Worm (Caenorhabditis elegans) whole organism, late embryonic: ENCODE results near the gene C15H7.4.

Experiments
- C08G9.2 ChIP-seq: sonication (generic microtip); optimal IDR thresholded peaks from 2 replicates; lab custom pipeline; 2016; ENCODE audit warnings: mild to moderate bottlenecking, missing genetic modification characterization, moderate library complexity, missing compliant biosample characterization
- C38D4.7 ChIP-seq: fragments of 200-800 bp; sonication (Bioruptor generic); optimal IDR thresholded peaks from 2 replicates; lab custom pipeline; 2018; ENCODE audit warnings: mild to moderate bottlenecking, missing genetic modification characterization, moderate library complexity, missing compliant biosample characterization
- ceh-2 ChIP-seq: sonication (generic microtip); optimal IDR thresholded peaks from 2 replicates; lab custom pipeline; 2016; ENCODE audit warnings: missing genotype, missing genetic modification characterization, missing compliant biosample characterization
- ceh-24 ChIP-seq: sonication (generic microtip); optimal IDR thresholded peaks from 2 replicates; lab custom pipeline; 2016; ENCODE audit warnings: mild to moderate bottlenecking, missing genetic modification characterization, missing compliant biosample characterization
- ceh-31 ChIP-seq: sonication (generic microtip); optimal IDR thresholded peaks from 2 replicates; lab custom pipeline; 2016; ENCODE audit warnings: missing genetic modification characterization, missing compliant biosample characterization
- ceh-45 ChIP-seq: fragments of 200-800 bp; sonication (Bioruptor generic); IDR thresholded peaks from 2 replicates; pipeline ENCODE4 v1.3.6; 2022; ENCODE audit warnings: missing genetic modification reagents, missing genetic modification characterization, missing compliant biosample characterization
- ceh-48 ChIP-seq: sonication (generic microtip); optimal IDR thresholded peaks from 2 replicates; lab custom pipeline; 2016; ENCODE audit warnings: missing genetic modification characterization, inconsistent platforms, missing compliant biosample characterization
- ceh-6 ChIP-seq: fragments of 200-800 bp; sonication (Bioruptor generic); optimal IDR thresholded peaks from 2 replicates; lab custom pipeline; 2018; ENCODE audit warnings: mild to moderate bottlenecking, missing genetic modification characterization, missing compliant biosample characterization
- dve-1 ChIP-seq: sonication (generic microtip); optimal IDR thresholded peaks from 2 replicates; lab custom pipeline; 2017; ENCODE audit warnings: antibody characterized with exemption, mild to moderate bottlenecking, missing genetic modification characterization, missing compliant biosample characterization
- ets-4 ChIP-seq: sonication (generic microtip); optimal IDR thresholded peaks from 2 replicates; lab custom pipeline; 2016; ENCODE audit warnings: missing genetic modification characterization, missing compliant biosample characterization
- hlh-13 ChIP-seq: fragments of 200-800 bp; sonication (Bioruptor generic); optimal IDR thresholded peaks from 2 replicates; lab custom pipeline; 2018; ENCODE audit warnings: mild to moderate bottlenecking, missing genetic modification characterization, missing compliant biosample characterization
- hlh-8 ChIP-seq: sonication (generic microtip); optimal IDR thresholded peaks from 2 replicates; lab custom pipeline; 2016; ENCODE audit warnings: missing genotype, missing genetic modification characterization, missing compliant biosample characterization
- lim-6 ChIP-seq: sonication (generic microtip); optimal IDR thresholded peaks from 2 replicates; lab custom pipeline; 2016; ENCODE audit warnings: missing genetic modification characterization, missing compliant biosample characterization
- lin-11 ChIP-seq: fragments of 200-800 bp; sonication (Bioruptor generic); optimal IDR thresholded peaks from 2 replicates; lab custom pipeline; 2018; ENCODE audit warnings: mild to moderate bottlenecking, missing genetic modification characterization, missing compliant biosample characterization
- madf-2 ChIP-seq: sonication (generic microtip); optimal IDR thresholded peaks from 2 replicates; lab custom pipeline; 2017; ENCODE audit warnings: missing genetic modification characterization, missing compliant biosample characterization
- nfya-1 ChIP-seq: sonication (generic microtip); optimal IDR thresholded peaks from 2 replicates; lab custom pipeline; 2017; ENCODE audit warnings: missing genetic modification characterization, mild to moderate bottlenecking, missing compliant biosample characterization, antibody characterized with exemption, moderate library complexity
- odd-2 ChIP-seq: sonication (generic microtip); optimal IDR thresholded peaks from 2 replicates; lab custom pipeline; 2017; ENCODE audit warnings: antibody characterized with exemption, mild to moderate bottlenecking, missing genetic modification characterization, missing compliant biosample characterization
- pax-1 ChIP-seq: fragments of 150-350 bp; optimal IDR thresholded peaks from 2 replicates; lab custom pipeline; 2014; ENCODE audit warnings: missing biosample characterization, missing genetic modification characterization
- sox-4 ChIP-seq: sonication (generic microtip); optimal IDR thresholded peaks from 2 replicates; lab custom pipeline; 2017; ENCODE audit warnings: mild to moderate bottlenecking, missing genetic modification characterization, inconsistent platforms, missing compliant biosample characterization
- tbx-7 ChIP-seq: sonication (generic microtip); optimal IDR thresholded peaks from 2 replicates; lab custom pipeline; 2016; ENCODE audit warnings: missing genotype, missing genetic modification characterization, missing compliant biosample characterization
- unc-3 ChIP-seq, 2 experiments: fragments of 200-800 bp in 1 of 2; sonication (Bioruptor generic) in 1 of 2; sonication (generic microtip) in 1 of 2; conservative IDR thresholded peaks in 1 of 2; optimal IDR thresholded peaks in 1 of 2; 2 replicates each; pipeline versions ENCODE4 v1.3.6 to Lab custom; 2016 to 2022; ENCODE audit warnings: missing compliant biosample characterization in 2 of 2, missing genetic modification characterization in 2 of 2, missing genetic modification reagents in 1 of 2
- unc-42 ChIP-seq: sonication (generic microtip); optimal IDR thresholded peaks from 2 replicates; lab custom pipeline; 2016; ENCODE audit warnings: missing genotype, missing genetic modification characterization, missing compliant biosample characterization
- unc-86 ChIP-seq: sonication (generic microtip); optimal IDR thresholded peaks from 2 replicates; lab custom pipeline; 2016; ENCODE audit warnings: missing genetic modification characterization, missing compliant biosample characterization

C15H7.4 gene

DNA sequence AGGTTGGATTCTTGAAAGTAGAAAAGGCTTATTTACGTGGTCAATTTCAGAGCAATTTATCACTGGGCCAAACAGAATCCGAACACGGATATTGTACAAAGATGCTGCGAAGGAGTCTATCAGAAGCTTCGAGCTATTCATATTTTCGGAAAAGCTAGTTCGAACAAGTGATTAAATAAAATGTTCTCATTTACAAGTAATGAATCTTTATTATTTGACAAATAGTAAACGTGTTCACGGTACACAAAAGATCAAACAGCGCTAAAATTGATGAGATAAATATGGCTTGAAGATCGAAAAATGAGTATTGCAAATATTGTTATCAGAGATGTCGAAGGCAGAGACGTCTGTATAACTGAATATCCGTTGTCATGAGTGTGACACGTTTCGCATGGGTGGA is 40.6 kb downstream of the C15H7.4 start:
- no peak for TF ChIP-seq C08G9.2 (tag; lab: Kevin White, UChicago)
- no peak for TF ChIP-seq ceh-24 (tag; lab: Kevin White, UChicago)
- TF ChIP-seq lin-11 (tag; lab: Kevin White, UChicago): no peak
- no peak for TF ChIP-seq tbx-7 (tag; lab: Kevin White, UChicago)
- TF ChIP-seq dve-1 (tag; lab: Kevin White, UChicago): no peak
- no peak for TF ChIP-seq ceh-45 (GFP tag; lab: Robert Waterston, UW)

- TF ChIP-seq unc-42: peak; percentile 57
- TF ChIP-seq hlh-8 (tag; lab: Kevin White, UChicago): no peak
- TF ChIP-seq ceh-31 (tag; lab: Kevin White, UChicago): peak; percentile 6
- TF ChIP-seq nfya-1: peak; percentile 6
Measured at ce11 chrIII:9614211-9614610, 41.5 kb downstream of the C15H7.4 start, which contains the start of the genes pri-1 and F58A4.6. pri-1 (minus strand) TSS chrIII:9614281. F58A4.6 (plus strand) TSS chrIII:9614482.

- no peak for TF ChIP-seq ceh-48 (tag; lab: Kevin White, UChicago)
- no peak for TF ChIP-seq madf-2 (tag; lab: Kevin White, UChicago)
- no peak for TF ChIP-seq sox-4
- no peak for TF ChIP-seq lin-11 (tag; lab: Kevin White, UChicago)
- TF ChIP-seq ceh-31 (tag; lab: Kevin White, UChicago): no peak
- TF ChIP-seq ceh-6 (GFP tag; lab: Kevin White, UChicago): no peak
- no peak for TF ChIP-seq hlh-13 (GFP tag; lab: Kevin White, UChicago)
- no peak for TF ChIP-seq unc-3 (GFP tag; conservative IDR thresholded peaks at IDR 0.05; lab: Robert Waterston, UW)
- no peak for TF ChIP-seq unc-3 (tag; optimal IDR thresholded peaks at IDR 0.05; lab: Kevin White, UChicago)
- TF ChIP-seq C38D4.7 (GFP tag; lab: Kevin White, UChicago): no peak
- TF ChIP-seq lim-6 (tag; lab: Kevin White, UChicago): no peak
- no peak for TF ChIP-seq odd-2 (tag; lab: Kevin White, UChicago)
- no peak for TF ChIP-seq pax-1 (tag; lab: Kevin White, UChicago)
- TF ChIP-seq, all 69 proteins: peak for 0
Measured at ce11 chrIII:9612097-9612496, 43.6 kb downstream of the C15H7.4 start, which contains the start of gene bbs-4. bbs-4 (minus strand) TSS chrIII:9612197.

ce11 chrIII:9608650-9609049 is 47.1 kb downstream of the C15H7.4 start, which contains the start of gene clec-161:
clec-161 (minus strand) TSS chrIII:9608750.
- TF ChIP-seq ceh-2 (tag; lab: Kevin White, UChicago) (no peak), unc-86 (tag; lab: Kevin White, UChicago) (no peak), ets-4 (tag; lab: Kevin White, UChicago) (no peak)
- TF ChIP-seq, all 69 proteins: peak for 0
